Fruit fly (Drosophila melanogaster): ENCODE data around the gene CG17380.

CG17380 gene

DNA sequence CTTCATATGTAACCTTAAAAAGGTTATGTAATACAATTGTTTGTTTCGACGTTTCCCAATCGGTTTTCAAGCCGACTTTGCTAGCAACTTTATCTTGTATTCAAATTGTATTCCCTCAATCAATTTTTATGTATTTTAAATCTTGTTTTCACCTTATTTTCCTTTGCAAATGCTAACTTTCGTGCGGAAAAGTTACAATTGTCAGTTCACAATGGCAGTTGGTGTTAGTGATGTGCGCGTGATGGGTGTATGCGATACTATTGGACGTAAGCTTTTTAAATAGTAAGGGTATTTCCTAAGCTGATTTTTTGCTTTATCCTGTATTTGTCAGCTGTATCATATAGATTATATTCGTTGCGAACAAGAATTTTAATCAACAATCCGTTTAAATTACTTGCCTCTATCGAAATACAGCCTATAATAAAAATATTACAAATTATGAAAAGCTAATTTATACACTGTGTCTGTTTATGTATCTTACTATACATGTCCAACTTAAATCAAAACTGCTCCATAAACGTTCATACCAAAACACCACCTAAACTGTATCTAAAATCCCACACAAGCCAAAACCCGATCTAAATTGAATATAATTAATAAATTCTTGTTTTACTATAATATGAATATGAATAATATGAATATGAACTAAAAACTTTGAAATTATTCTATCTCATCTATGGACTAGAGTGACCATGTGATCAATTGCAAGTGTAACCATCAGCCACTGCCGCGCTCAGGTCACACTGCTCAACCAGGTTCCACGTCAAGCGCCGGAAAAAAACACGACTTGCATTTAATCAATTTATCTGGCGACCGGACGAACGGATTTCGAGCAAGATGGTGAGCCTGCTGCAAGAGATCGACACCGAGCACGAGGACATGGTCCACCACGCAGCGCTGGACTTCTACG, 47.4 kb downstream of the CG17380 start, which contains the start of the genes ATPsynCF6 and Sec13 (continued):
- TF ChIP-seq fu2 (GFP tag; optimal IDR thresholded peaks at IDR 0.05) (no peak), CG12299 (tag; optimal IDR thresholded peaks at IDR 0.05) (no peak), Hmx (GFP tag; optimal IDR thresholded peaks at IDR 0.05) (no peak), CG32767 (GFP tag; IDR thresholded peaks at IDR 0.05) (no peak), Mrtf (GFP tag; IDR thresholded peaks at IDR 0.05) (peak; percentile 37; the same call in 1 of the 3 replicates), fd102C (GFP tag; optimal IDR thresholded peaks at IDR 0.05) (no peak), CG1792 (GFP tag; optimal IDR thresholded peaks at IDR 0.05) (no peak), cwo (GFP tag; optimal IDR thresholded peaks at IDR 0.05) (peak; percentile 33), Drgx (GFP tag; IDR thresholded peaks at IDR 0.05) (peak; percentile 42; the same call in 1 of the 2 replicates), CG1603 (tag; optimal IDR thresholded peaks at IDR 0.05) (peak; percentile 42), Rx (GFP tag; IDR thresholded peaks at IDR 0.05) (no peak), cato (GFP tag; optimal IDR thresholded peaks at IDR 0.05; ENCODE audit: borderline replicate concordance) (peak; percentile 9), ATbp (GFP tag; optimal IDR thresholded peaks at IDR 0.05) (no peak), al (GFP tag; IDR thresholded peaks at IDR 0.05) (peak; percentile 42; the same call in 1 of the 2 replicates), CG7745 (tag; optimal IDR thresholded peaks at IDR 0.05) (no peak), CoRest (tag; optimal IDR thresholded peaks at IDR 0.05) (peak; percentile 56), abd-A (tag; optimal IDR thresholded peaks at IDR 0.05) (no peak), CG6654 (GFP tag; optimal IDR thresholded peaks at IDR 0.05) (no peak), CG10654 (GFP tag; optimal IDR thresholded peaks at IDR 0.05) (peak; percentile 9), CG15514 (GFP tag; optimal IDR thresholded peaks at IDR 0.05) (peak; percentile 53), rib (GFP tag; IDR thresholded peaks at IDR 0.05) (peak; percentile 29; the same call in 1 of the 2 replicates), ab (GFP tag; optimal IDR thresholded peaks at IDR 0.05) (no peak), CG2129 (GFP tag; IDR thresholded peaks at IDR 0.05; ENCODE audit: partially characterized antibody) (peak; percentile 87), usp (GFP tag; optimal IDR thresholded peaks at IDR 0.05) (no peak), lab (GFP tag; optimal IDR thresholded peaks at IDR 0.05) (peak; percentile 49), CG33557 (GFP tag; optimal IDR thresholded peaks at IDR 0.05) (no peak), chif (GFP tag; optimal IDR thresholded peaks at IDR 0.05) (no peak), CG4854 (GFP tag; optimal IDR thresholded peaks at IDR 0.05) (peak; percentile 26), slp2 (GFP tag; optimal IDR thresholded peaks at IDR 0.05) (no peak), ap (GFP tag; IDR thresholded peaks at IDR 0.05) (peak; percentile 20; the same call in 1 of the 2 replicates), maf-S (GFP tag; optimal IDR thresholded peaks at IDR 0.05) (peak; percentile 8), CG4360 (GFP tag; IDR thresholded peaks at IDR 0.05) (no peak), Gsc (GFP tag; IDR thresholded peaks at IDR 0.05) (no peak), ato (GFP tag; IDR thresholded peaks at IDR 0.05; ENCODE audit: partially characterized antibody) (peak; percentile 94), CG17829 (tag; optimal IDR thresholded peaks at IDR 0.05) (peak; percentile 52), CG11723 (GFP tag; optimal IDR thresholded peaks at IDR 0.05) (no peak), emc (GFP tag; optimal IDR thresholded peaks at IDR 0.05) (no peak), hbn (GFP tag; IDR thresholded peaks at IDR 0.05; ENCODE audit: partially characterized antibody) (peak; percentile 85), CG13424 (tag; optimal IDR thresholded peaks at IDR 0.05) (peak; percentile 59), danr (GFP tag; IDR thresholded peaks at IDR 0.05) (no peak), CG13775 (GFP tag; optimal IDR thresholded peaks at IDR 0.05) (peak; percentile 24), tup (GFP tag; optimal IDR thresholded peaks at IDR 0.05) (no peak), Fer3 (tag; optimal IDR thresholded peaks at IDR 0.05) (peak; percentile 60), Opbp (GFP tag; IDR thresholded peaks at IDR 0.05; ENCODE audit: partially characterized antibody) (peak; percentile 95), CG34422 (GFP tag; IDR thresholded peaks at IDR 0.05) (peak; percentile 11; the same call in 1 of the 3 replicates), hth (optimal IDR thresholded peaks at IDR 0.05) (no peak), ems (GFP tag; optimal IDR thresholded peaks at IDR 0.05) (peak; percentile 13), H2.0 (GFP tag; IDR thresholded peaks at IDR 0.05) (peak; percentile 55)

All from whole organism, embryonic.